Fruit fly (Drosophila melanogaster) whole organism, embryonic: ENCODE results near the gene Hasp.

Experiments
- CG10979 ChIP-seq: fragments of 200-800 bp; sonication (Bioruptor generic); optimal IDR thresholded peaks from 2 replicates; lab custom pipeline; 2018; ENCODE audit warnings: missing biosample characterization, mild to moderate bottlenecking, missing genetic modification characterization, moderate library complexity
- CG11085 ChIP-seq: fragments of 200-800 bp; sonication (Bioruptor generic); IDR thresholded peaks from 2 replicates; pipeline ENCODE4 v1.3.6; 2022; ENCODE audit warnings: missing biosample characterization, missing genetic modification characterization
- CG11560 ChIP-seq: fragments of 200-800 bp; sonication (Bioruptor generic); IDR thresholded peaks from 3 replicates; pipeline ENCODE4 v1.3.6; 2022; ENCODE audit warnings: missing biosample characterization, missing genetic modification characterization
- CG13123 ChIP-seq: fragments of 200-800 bp; sonication (Bioruptor generic); optimal IDR thresholded peaks from 2 replicates; lab custom pipeline; 2016; ENCODE audit warnings: missing biosample characterization, missing genetic modification characterization
- CG13894 ChIP-seq: fragments of 200-800 bp; sonication (Bioruptor generic); optimal IDR thresholded peaks from 3 replicates; lab custom pipeline; 2018; ENCODE audit warnings: missing biosample characterization, mild to moderate bottlenecking, missing genetic modification characterization, moderate library complexity
- CG15514 ChIP-seq: fragments of 200-800 bp; sonication (Bioruptor generic); optimal IDR thresholded peaks from 3 replicates; lab custom pipeline; 2017; ENCODE audit warnings: missing biosample characterization, missing genetic modification characterization, mild to moderate bottlenecking, moderate library complexity, missing genetic modification reagents
- CG15696 ChIP-seq: fragments of 200-800 bp; sonication (Bioruptor generic); optimal IDR thresholded peaks from 2 replicates; lab custom pipeline; 2019; ENCODE audit warnings: missing biosample characterization, mild to moderate bottlenecking, missing genetic modification characterization, moderate library complexity
- CG17186 ChIP-seq: fragments of 200-800 bp; sonication (Bioruptor generic); optimal IDR thresholded peaks from 3 replicates; lab custom pipeline; 2017; ENCODE audit warnings: missing biosample characterization, missing genetic modification reagents, missing genetic modification characterization
- CG17612 ChIP-seq: fragments of 200-800 bp; sonication (Bioruptor generic); IDR thresholded peaks from 2 replicates; pipeline ENCODE4 v1.3.6; 2022; ENCODE audit warnings: missing biosample characterization, missing genetic modification characterization
- CG17912 ChIP-seq: fragments of 200-800 bp; sonication (Bioruptor generic); optimal IDR thresholded peaks from 2 replicates; lab custom pipeline; 2018; ENCODE audit warnings: missing biosample characterization, mild to moderate bottlenecking, missing genetic modification characterization
- CG2129 ChIP-seq: fragments of 200-800 bp; sonication (Bioruptor generic); IDR thresholded peaks from 2 replicates; pipeline ENCODE4 v1.3.6; 2022; ENCODE audit warnings: missing biosample characterization, missing genetic modification characterization; ENCODE audit not compliant: partially characterized antibody
- CG2199 ChIP-seq: fragments of 200-800 bp; sonication (Bioruptor generic); IDR thresholded peaks from 3 replicates; pipeline ENCODE4 v1.3.6; 2022; ENCODE audit warnings: missing biosample characterization, missing genetic modification characterization
- CG2875 ChIP-seq: fragments of 200-800 bp; sonication (Bioruptor generic); optimal IDR thresholded peaks from 2 replicates; lab custom pipeline; 2017; ENCODE audit warnings: missing biosample characterization, mild to moderate bottlenecking, missing genetic modification characterization, missing genetic modification reagents
- CG31365 ChIP-seq: fragments of 200-800 bp; sonication (Bioruptor generic); optimal IDR thresholded peaks from 2 replicates; lab custom pipeline; 2018; ENCODE audit warnings: missing biosample characterization, mild to moderate bottlenecking, missing genetic modification characterization
- CG31388 ChIP-seq: fragments of 200-800 bp; sonication (Bioruptor generic); optimal IDR thresholded peaks from 2 replicates; lab custom pipeline; 2016; ENCODE audit warnings: missing biosample characterization, missing genetic modification characterization
- CG6272 ChIP-seq: fragments of 200-800 bp; sonication (Bioruptor generic); IDR thresholded peaks from 2 replicates; pipeline ENCODE4 v1.3.6; 2022; ENCODE audit warnings: missing biosample characterization, missing genetic modification characterization
- CG6791 ChIP-seq: fragments of 200-800 bp; sonication (Bioruptor generic); IDR thresholded peaks from 3 replicates; pipeline ENCODE4 v1.3.6; 2022; ENCODE audit warnings: missing biosample characterization, missing genetic modification characterization; ENCODE audit not compliant: partially characterized antibody
- CG6813 ChIP-seq: fragments of 200-800 bp; sonication (Bioruptor generic); optimal IDR thresholded peaks from 2 replicates; lab custom pipeline; 2017; ENCODE audit warnings: missing biosample characterization, missing genetic modification characterization, mild to moderate bottlenecking, moderate library complexity, missing genetic modification reagents
- CG7357 ChIP-seq: fragments of 200-800 bp; sonication (Bioruptor generic); IDR thresholded peaks from 3 replicates; pipeline ENCODE4 v1.3.6; 2022; ENCODE audit warnings: missing biosample characterization, missing genetic modification characterization
- CG7745 ChIP-seq: fragments of 200-800 bp; sonication (Bioruptor generic); optimal IDR thresholded peaks from 2 replicates; lab custom pipeline; 2018; ENCODE audit warnings: missing biosample characterization, mild to moderate bottlenecking, missing genetic modification characterization, moderate library complexity
- CG7963 ChIP-seq: fragments of 200-800 bp; sonication (Bioruptor generic); IDR thresholded peaks from 3 replicates; pipeline ENCODE4 v1.3.6; 2022; ENCODE audit warnings: missing biosample characterization, missing genetic modification characterization; ENCODE audit not compliant: partially characterized antibody
- CG8281 ChIP-seq: fragments of 200-800 bp; sonication (Bioruptor generic); optimal IDR thresholded peaks from 2 replicates; lab custom pipeline; 2018; ENCODE audit warnings: missing biosample characterization, mild to moderate bottlenecking, missing genetic modification characterization, moderate library complexity
- CG9215 ChIP-seq: fragments of 200-800 bp; sonication (Bioruptor generic); IDR thresholded peaks from 2 replicates; pipeline ENCODE4 v1.3.6; 2022; ENCODE audit warnings: missing biosample characterization, missing genetic modification characterization
- CG9932 ChIP-seq: fragments of 200-800 bp; sonication (Bioruptor generic); IDR thresholded peaks from 2 replicates; pipeline ENCODE4 v1.3.6; 2022; ENCODE audit warnings: missing biosample characterization, missing genetic modification characterization
- CkIIα-i1 ChIP-seq: fragments of 200-800 bp; sonication (Bioruptor generic); IDR thresholded peaks from 2 replicates; pipeline ENCODE4 v1.3.6; 2022; ENCODE audit warnings: missing biosample characterization, missing genetic modification characterization
- Eip74EF ChIP-seq, 2 experiments: fragments of 200-800 bp in 1 of 2; fragments of >200 bp in 1 of 2; sonication (Bioruptor generic) in 1 of 2; optimal IDR thresholded peaks; 2 replicates each; lab custom pipeline; 2017 to 2019; ENCODE audit warnings: missing biosample characterization in 2 of 2, missing genetic modification characterization in 2 of 2, mild to moderate bottlenecking in 1 of 2, moderate library complexity in 1 of 2
- Hey ChIP-seq: fragments of 200-800 bp; sonication (Bioruptor generic); optimal IDR thresholded peaks from 3 replicates; lab custom pipeline; 2018; ENCODE audit warnings: missing biosample characterization, mild to moderate bottlenecking, missing genetic modification characterization
- HmgD ChIP-seq: fragments of 200-800 bp; sonication (Bioruptor generic); optimal IDR thresholded peaks from 3 replicates; lab custom pipeline; 2016; ENCODE audit warnings: missing biosample characterization, missing genetic modification characterization
- Lim3 ChIP-seq: fragments of 200-800 bp; sonication (Bioruptor generic); IDR thresholded peaks from 2 replicates; pipeline ENCODE4 v1.3.6; 2022; ENCODE audit warnings: missing biosample characterization, missing genetic modification characterization
- Nf-YA ChIP-seq: fragments of 200-800 bp; sonication (Bioruptor generic); IDR thresholded peaks from 2 replicates; pipeline ENCODE4 v1.3.6; 2022; ENCODE audit warnings: missing biosample characterization, missing genetic modification characterization
- Scr ChIP-seq: fragments of 200-800 bp; sonication (Bioruptor generic); IDR thresholded peaks from 2 replicates; pipeline ENCODE4 v1.3.6; 2022; ENCODE audit warnings: missing biosample characterization, missing genetic modification characterization; ENCODE audit not compliant: partially characterized antibody
- Sin3A ChIP-seq: fragments of >200 bp; optimal IDR thresholded peaks from 2 replicates; lab custom pipeline; 2018
- Six4 ChIP-seq: fragments of 200-800 bp; sonication (Bioruptor generic); optimal IDR thresholded peaks from 2 replicates; lab custom pipeline; 2016; ENCODE audit warnings: missing biosample characterization, missing genetic modification characterization
- ap ChIP-seq: fragments of 200-800 bp; sonication (Bioruptor generic); IDR thresholded peaks from 2 replicates; pipeline ENCODE4 v1.3.6; 2022; ENCODE audit warnings: missing biosample characterization, missing genetic modification characterization
- bowl ChIP-seq: fragments of 200-800 bp; sonication (Bioruptor generic); IDR thresholded peaks from 2 replicates; pipeline ENCODE4 v1.3.6; 2022; ENCODE audit warnings: missing biosample characterization, missing genetic modification characterization
- br ChIP-seq: fragments of >200 bp; optimal IDR thresholded peaks from 2 replicates; lab custom pipeline; 2017
- cad ChIP-seq: fragments of >200 bp; optimal IDR thresholded peaks from 2 replicates; lab custom pipeline; 2017; ENCODE audit warnings: missing biosample characterization, missing genetic modification characterization
- fu2 ChIP-seq: fragments of 200-800 bp; sonication (Bioruptor generic); optimal IDR thresholded peaks from 2 replicates; lab custom pipeline; 2016; ENCODE audit warnings: missing biosample characterization, missing genetic modification characterization
- ham ChIP-seq: fragments of 200-800 bp; sonication (Bioruptor generic); IDR thresholded peaks from 2 replicates; pipeline ENCODE4 v1.3.6; 2022; ENCODE audit warnings: missing biosample characterization, missing genetic modification characterization
- hbn ChIP-seq: fragments of 200-800 bp; sonication (Bioruptor generic); IDR thresholded peaks from 2 replicates; pipeline ENCODE4 v1.3.6; 2022; ENCODE audit warnings: missing biosample characterization, missing genetic modification characterization; ENCODE audit not compliant: partially characterized antibody
- jumu ChIP-seq: fragments of 200-800 bp; sonication (Bioruptor generic); optimal IDR thresholded peaks from 3 replicates; lab custom pipeline; 2016; ENCODE audit warnings: missing biosample characterization, missing genetic modification characterization
- lola ChIP-seq, 3 experiments: fragments of >200 bp in 2 of 3; fragments of 200-800 bp in 1 of 3; sonication (Bioruptor generic) in 1 of 3; optimal IDR thresholded peaks; 2 replicates each; lab custom pipeline; 2017 to 2019; ENCODE audit warnings: missing biosample characterization in 3 of 3, missing genetic modification characterization in 3 of 3, mild to moderate bottlenecking in 1 of 3, moderate library complexity in 1 of 3
- lov ChIP-seq, 2 experiments: fragments of 200-800 bp in 1 of 2; fragments of >200 bp in 1 of 2; sonication (Bioruptor generic) in 1 of 2; IDR thresholded peaks in 1 of 2; optimal IDR thresholded peaks in 1 of 2; 2 replicates in 1 of 2; 3 replicates in 1 of 2; pipeline versions ENCODE4 v1.3.6 to Lab custom; 2017 to 2022; ENCODE audit warnings: missing biosample characterization in 1 of 2, missing genetic modification characterization in 1 of 2
- pnt ChIP-seq: fragments of 200-800 bp; sonication (Bioruptor generic); optimal IDR thresholded peaks from 3 replicates; lab custom pipeline; 2016; ENCODE audit warnings: missing biosample characterization, missing genetic modification characterization
- salm ChIP-seq: fragments of 200-800 bp; sonication (Bioruptor generic); optimal IDR thresholded peaks from 2 replicates; lab custom pipeline; 2018; ENCODE audit warnings: missing biosample characterization, mild to moderate bottlenecking, missing genetic modification characterization
- sens ChIP-seq: fragments of 200-800 bp; sonication (Bioruptor generic); peaks from one replicate; lab custom pipeline; 2016; ENCODE audit warnings: missing biosample characterization, missing genetic modification characterization
- shn ChIP-seq: fragments of 200-800 bp; sonication (Bioruptor generic); optimal IDR thresholded peaks from 3 replicates; lab custom pipeline; 2016; ENCODE audit warnings: missing biosample characterization, missing genetic modification characterization
- vnd ChIP-seq: fragments of 200-800 bp; sonication (Bioruptor generic); IDR thresholded peaks from 3 replicates; pipeline ENCODE4 v1.3.6; 2022; ENCODE audit warnings: missing biosample characterization, missing genetic modification characterization; ENCODE audit not compliant: partially characterized antibody
- wor ChIP-seq: fragments of 200-800 bp; sonication (Bioruptor generic); IDR thresholded peaks from 2 replicates; pipeline ENCODE4 v1.3.6; 2022; ENCODE audit warnings: missing biosample characterization, missing genetic modification characterization

The Hasp gene

DNA sequence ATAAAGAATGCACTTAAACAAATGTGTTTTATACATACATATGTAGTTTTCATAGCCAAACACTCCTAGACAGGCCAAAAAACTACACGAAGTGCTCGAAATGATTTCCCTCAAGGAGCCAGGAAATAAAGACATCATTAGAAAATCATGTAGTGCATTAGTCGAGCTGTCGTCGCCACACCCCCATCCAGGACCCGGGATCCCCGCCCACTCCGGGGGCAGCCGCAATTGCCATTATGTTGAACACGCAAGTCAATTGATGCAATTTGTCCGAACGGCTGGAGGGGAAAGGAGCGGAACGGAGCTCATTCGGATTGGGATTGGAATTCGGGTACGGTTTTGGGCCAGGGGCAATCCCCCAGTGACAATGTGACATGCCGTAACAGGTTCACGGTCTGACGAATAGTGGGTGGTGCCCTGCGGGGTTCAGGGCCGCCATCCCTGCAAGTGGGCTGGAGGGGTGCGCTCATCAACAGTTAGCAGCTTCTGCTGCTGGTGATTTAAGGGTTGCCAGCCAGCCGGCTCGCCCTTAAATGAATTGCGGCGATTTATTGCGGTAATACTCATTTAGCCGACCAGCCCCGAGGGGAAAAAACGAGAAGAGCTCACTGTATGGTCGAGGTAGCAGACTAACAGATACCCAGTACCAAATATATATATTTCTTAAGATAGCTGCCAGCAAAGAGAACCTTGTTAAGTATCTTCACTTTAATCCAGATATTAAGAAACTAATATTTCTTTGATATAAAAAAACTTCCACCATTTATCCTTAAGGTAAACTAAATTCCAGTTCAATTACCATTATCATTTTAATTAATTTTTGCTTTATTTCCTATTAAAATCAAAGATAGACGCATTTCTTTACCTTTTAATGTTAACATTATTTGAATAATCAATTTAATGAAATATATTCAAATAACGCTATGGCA is 36.3 kb downstream of the Hasp start (continued):
- TF ChIP-seq CG6813 (no peak), CG6272 (GFP tag; lab: Robert Waterston, UW) (0 out of 2 replicates have a peak, but pooled peaks have one; percentile 28), Nf-YA (no peak), CG13123 (GFP tag; lab: Kevin White, UChicago) (no peak), CG7357 (GFP tag; lab: Robert Waterston, UW) (no peak), cad (GFP tag; lab: Kevin White, UChicago) (no peak), CG17612 (GFP tag; lab: Robert Waterston, UW) (no peak), CG15514 (GFP tag; lab: Kevin White, UChicago) (no peak), vnd (GFP tag; lab: Robert Waterston, UW) (no peak), lov (optimal IDR thresholded peaks at IDR 0.05; lab: Kevin White, UChicago) (no peak), lov (GFP tag; IDR thresholded peaks at IDR 0.05; lab: Robert Waterston, UW) (no peak), shn (GFP tag; lab: Kevin White, UChicago) (no peak), ap (GFP tag; lab: Robert Waterston, UW) (no peak), CG31388 (GFP tag; lab: Kevin White, UChicago) (no peak), pnt (GFP tag; lab: Kevin White, UChicago) (no peak), fu2 (GFP tag; lab: Kevin White, UChicago) (no peak), CG2199 (GFP tag; lab: Robert Waterston, UW) (no peak), CG17912 (no peak), CG9215 (GFP tag; lab: Robert Waterston, UW) (no peak), CG15696 (tag; lab: Kevin White, UChicago) (no peak), CG7745 (no peak), sens (GFP tag; lab: Kevin White, UChicago) (peak; percentile 67), CG11085 (GFP tag; lab: Robert Waterston, UW) (no peak), HmgD (no peak), CG13894 (tag; lab: Kevin White, UChicago) (no peak), salm (no peak), Sin3A (lab: Kevin White, UChicago) (no peak), CG11560 (no peak), Hey (tag; lab: Kevin White, UChicago) (peak; percentile 17), CG7963 (GFP tag; lab: Robert Waterston, UW) (no peak), Scr (no peak; the same call in 1 of the 2 replicates), Six4 (no peak), CG31365 (tag; lab: Kevin White, UChicago) (no peak), CG17186 (GFP tag; lab: Kevin White, UChicago) (no peak), CG2875 (GFP tag; lab: Kevin White, UChicago) (no peak), wor (GFP tag; lab: Robert Waterston, UW) (no peak), Lim3 (no peak), bowl (GFP tag; lab: Robert Waterston, UW) (no peak), CG2129 (GFP tag; lab: Robert Waterston, UW) (no peak), hbn (no peak), ham (GFP tag; lab: Robert Waterston, UW) (no peak), CG8281 (no peak), CG9932 (GFP tag; lab: Robert Waterston, UW) (no peak), Eip74EF (GFP tag; optimal IDR thresholded peaks at IDR 0.05; lab: Kevin White, UChicago) (no peak), CG6791 (GFP tag; lab: Robert Waterston, UW) (peak; percentile 67), br (lab: Kevin White, UChicago) (no peak), lola (GFP tag; optimal IDR thresholded peaks at IDR 0.05; lab: Kevin White, UChicago) (peak in 1 of 3 experiments; percentile 53), CG10979 (tag; lab: Kevin White, UChicago) (peak; percentile 8), jumu (no peak), CkIIα-i1 (GFP tag; lab: Robert Waterston, UW) (no peak)
